Worm (Caenorhabditis elegans) whole organism, midembryonic: ENCODE results near the gene F21D9.4.

Source experiments
- T22C8.4 ChIP-seq: fragments of 200-800 bp; sonication (Bioruptor generic); IDR thresholded peaks from 2 replicates; pipeline ENCODE4 v1.3.6; 2022; ENCODE audit warnings: missing genetic modification characterization, missing compliant biosample characterization
- cog-1 ChIP-seq: sonication (generic microtip); optimal IDR thresholded peaks from 2 replicates; lab custom pipeline; 2016; ENCODE audit warnings: missing genetic modification characterization, missing compliant biosample characterization
- flt-1 ChIP-seq: fragments of 200-800 bp; sonication (Bioruptor generic); IDR thresholded peaks from 2 replicates; pipeline ENCODE4 v1.3.6; 2022; ENCODE audit warnings: missing genetic modification characterization, missing compliant biosample characterization
- klf-2 ChIP-seq: fragments of 200-800 bp; sonication (Bioruptor generic); conservative IDR thresholded peaks from 2 replicates; pipeline ENCODE4 v1.3.6; 2022; ENCODE audit warnings: missing genetic modification reagents, missing genetic modification characterization, missing compliant biosample characterization
- med-1 ChIP-seq: sonication (generic microtip); optimal IDR thresholded peaks from 2 replicates; lab custom pipeline; 2017; ENCODE audit warnings: missing genetic modification characterization, mild to moderate bottlenecking, missing compliant biosample characterization, antibody characterized with exemption, missing genetic modification reagents; ENCODE audit not compliant: insufficient read depth
- ref-1 ChIP-seq: fragments of 200-800 bp; sonication (Bioruptor generic); conservative IDR thresholded peaks from 2 replicates; pipeline ENCODE4 v1.3.6; 2022; ENCODE audit warnings: missing genetic modification reagents, missing genetic modification characterization, missing compliant biosample characterization
- tab-1 ChIP-seq: fragments of 200-800 bp; sonication (Bioruptor generic); IDR thresholded peaks from 2 replicates; pipeline ENCODE4 v1.3.6; 2022; ENCODE audit warnings: missing genetic modification characterization, missing compliant biosample characterization
- ztf-23 ChIP-seq: fragments of 200-800 bp; sonication (Bioruptor generic); IDR thresholded peaks from 2 replicates; pipeline ENCODE4 v1.3.6; 2022; ENCODE audit warnings: missing genetic modification reagents, missing genetic modification characterization, missing compliant biosample characterization
- ztf-29 ChIP-seq: fragments of 200-800 bp; sonication (Bioruptor generic); IDR thresholded peaks from 2 replicates; pipeline ENCODE4 v1.3.6; 2022; ENCODE audit warnings: missing genetic modification reagents, missing genetic modification characterization, missing compliant biosample characterization

F21D9.4 gene

DNA sequence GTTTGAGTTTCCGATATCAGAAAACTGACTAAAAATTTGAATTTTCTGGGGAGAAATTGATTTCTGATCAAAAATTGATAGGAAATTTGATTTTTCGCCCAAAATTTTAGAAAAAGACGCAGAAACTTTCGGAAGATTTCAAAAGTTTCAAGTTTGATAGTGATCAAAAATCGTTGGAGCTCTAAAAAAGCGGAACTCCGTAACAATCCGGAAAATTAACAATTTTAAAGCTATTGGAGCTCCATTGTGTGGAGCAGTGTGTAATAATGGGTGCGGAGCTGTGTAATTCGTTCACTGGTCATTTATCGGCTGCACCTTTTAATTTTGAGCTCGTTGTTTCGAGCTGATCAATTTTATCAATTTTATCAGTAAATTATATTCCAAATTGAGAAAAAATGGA is at the start of gene F21D9.4:
Gene F21D9.4, plus strand, starts transcription at position 301 of the 400 bp plus-strand sequence.
- TF ChIP-seq med-1 (GFP tag; lab: Kevin White, UChicago) = no peak

ce11 chrV:19205450-19205849 is 48.2 kb upstream of the F21D9.4 start:
- TF ChIP-seq tab-1 (GFP tag; lab: Robert Waterston, UW) (no peak), med-1 (GFP tag; lab: Kevin White, UChicago) (no peak), ref-1 (GFP tag; lab: Robert Waterston, UW) (no peak), klf-2 (GFP tag; lab: Robert Waterston, UW) (no peak), flt-1 (no peak), ztf-29 (GFP tag; lab: Robert Waterston, UW) (no peak), T22C8.4 (GFP tag; lab: Robert Waterston, UW) (no peak), ztf-23 (no peak), cog-1 (tag; lab: Kevin White, UChicago) (no peak)

ce11 chrV:19206911-19207310 is 46.7 kb upstream of the F21D9.4 start:
- no peak for TF ChIP-seq tab-1 (GFP tag; lab: Robert Waterston, UW)
- TF ChIP-seq ztf-23 = no peak
- TF ChIP-seq T22C8.4 (GFP tag; lab: Robert Waterston, UW) = no peak
- no peak for TF ChIP-seq ztf-29 (GFP tag; lab: Robert Waterston, UW)
- no peak for TF ChIP-seq ref-1 (GFP tag; lab: Robert Waterston, UW)
- TF ChIP-seq flt-1 = no peak

ce11 chrV:19211795-19212194 is 41.8 kb upstream of the F21D9.4 start, which contains the start of gene nhr-79:
Gene nhr-79 (minus strand): TSS chrV:19211895.
- TF ChIP-seq flt-1 (no peak), med-1 (GFP tag; lab: Kevin White, UChicago) (no peak), cog-1 (tag; lab: Kevin White, UChicago) (no peak), klf-2 (GFP tag; lab: Robert Waterston, UW) (no peak), ztf-23 (no peak), ztf-29 (GFP tag; lab: Robert Waterston, UW) (no peak), tab-1 (GFP tag; lab: Robert Waterston, UW) (no peak), T22C8.4 (GFP tag; lab: Robert Waterston, UW) (no peak)

- TF ChIP-seq tab-1 (GFP tag; lab: Robert Waterston, UW) (no peak), cog-1 (tag; lab: Kevin White, UChicago) (no peak), T22C8.4 (GFP tag; lab: Robert Waterston, UW) (no peak), klf-2 (GFP tag; lab: Robert Waterston, UW) (no peak), med-1 (GFP tag; lab: Kevin White, UChicago) (no peak), flt-1 (no peak), ztf-29 (GFP tag; lab: Robert Waterston, UW) (no peak), ztf-23 (no peak), ref-1 (GFP tag; lab: Robert Waterston, UW) (no peak)
These were observed 41.3 kb upstream of the F21D9.4 start for ce11 chrV:19212354-19212753.

DNA sequence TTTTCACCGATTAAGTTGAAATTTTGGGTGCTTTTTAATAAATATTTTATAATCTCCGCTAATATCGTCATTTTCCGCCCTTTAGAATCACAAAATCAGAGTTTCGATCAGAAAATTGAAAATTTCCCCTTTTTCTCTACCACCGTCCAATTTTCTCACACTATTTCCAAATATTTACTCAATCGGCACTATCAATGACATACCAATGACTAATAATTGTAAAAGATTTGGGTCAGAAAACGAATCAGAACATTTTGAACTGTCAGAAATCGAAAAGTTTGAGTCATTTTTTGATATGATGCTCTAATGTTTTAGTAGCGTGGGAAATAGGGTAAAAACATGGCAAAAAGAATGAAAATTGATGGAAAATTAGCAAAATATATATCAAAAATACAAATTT is 36.5 kb upstream of the F21D9.4 start, which contains the start of gene srr-2:
Gene srr-2, minus strand, starts transcription at position 73 of the 400 bp plus-strand sequence.
- TF ChIP-seq ztf-29 (GFP tag; lab: Robert Waterston, UW) (no peak), ref-1 (GFP tag; lab: Robert Waterston, UW) (no peak), tab-1 (GFP tag; lab: Robert Waterston, UW) (no peak), med-1 (GFP tag; lab: Kevin White, UChicago) (no peak), klf-2 (GFP tag; lab: Robert Waterston, UW) (no peak), cog-1 (tag; lab: Kevin White, UChicago) (no peak), ztf-23 (no peak)

- TF ChIP-seq ztf-23 = no peak
- no peak for TF ChIP-seq ref-1 (GFP tag; lab: Robert Waterston, UW)
- no peak for TF ChIP-seq tab-1 (GFP tag; lab: Robert Waterston, UW)
- TF ChIP-seq ztf-29 (GFP tag; lab: Robert Waterston, UW) = no peak
- TF ChIP-seq flt-1 = no peak
- no peak for TF ChIP-seq cog-1 (tag; lab: Kevin White, UChicago)
- no peak for TF ChIP-seq klf-2 (GFP tag; lab: Robert Waterston, UW)
- no peak for TF ChIP-seq med-1 (GFP tag; lab: Kevin White, UChicago)
- TF ChIP-seq T22C8.4 (GFP tag; lab: Robert Waterston, UW) = no peak
These were observed 35.9 kb upstream of the F21D9.4 start, which contains the start of gene oac-49 for ce11 chrV:19217675-19218074. Gene oac-49 (plus strand): TSS chrV:19217975.

- no peak for TF ChIP-seq ztf-29 (GFP tag; lab: Robert Waterston, UW)
- TF ChIP-seq med-1 (GFP tag; lab: Kevin White, UChicago) = no peak
- TF ChIP-seq flt-1 = no peak
- no peak for TF ChIP-seq ztf-23
- no peak for TF ChIP-seq tab-1 (GFP tag; lab: Robert Waterston, UW)
- TF ChIP-seq cog-1 (tag; lab: Kevin White, UChicago) = no peak
- TF ChIP-seq klf-2 (GFP tag; lab: Robert Waterston, UW) = no peak
- TF ChIP-seq ref-1 (GFP tag; lab: Robert Waterston, UW) = no peak
- TF ChIP-seq T22C8.4 (GFP tag; lab: Robert Waterston, UW) = no peak
These were observed 23.2 kb upstream of the F21D9.4 start, which contains the start of gene sqst-3 for ce11 chrV:19230413-19230812. Gene sqst-3 (plus strand): TSS chrV:19230782.

ce11 chrV:19231167-19231566 is 22.5 kb upstream of the F21D9.4 start:
- TF ChIP-seq ztf-23 (0 out of 2 replicates have a peak, but pooled peaks have one; percentile 13), T22C8.4 (GFP tag; lab: Robert Waterston, UW) (no peak), tab-1 (GFP tag; lab: Robert Waterston, UW) (peak; percentile 58; the same call in 1 of the 2 replicates)

DNA sequence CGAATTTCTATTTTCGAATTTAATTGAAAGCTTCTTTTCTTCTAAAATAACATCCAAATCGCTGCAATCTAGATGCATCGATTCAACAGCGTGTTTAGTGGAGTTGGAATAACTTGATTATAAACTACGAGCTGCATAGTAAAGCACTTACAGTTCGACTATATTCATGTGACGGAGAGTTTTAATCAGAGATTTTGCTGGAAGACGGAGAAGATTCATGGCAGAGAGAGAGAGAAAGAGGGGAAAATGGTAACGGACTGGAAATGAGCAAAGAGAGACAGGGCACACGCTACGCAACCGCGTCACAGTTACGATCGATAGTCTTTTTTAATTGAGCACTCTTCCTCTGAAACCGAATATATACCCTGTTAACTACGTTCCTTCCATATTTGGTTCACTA is 20.2 kb upstream of the F21D9.4 start, which contains the start of gene fbxb-116:
Gene fbxb-116, plus strand, starts transcription at position 301 of the 400 bp plus-strand sequence.
- TF ChIP-seq ref-1 (GFP tag; lab: Robert Waterston, UW) = no peak
- TF ChIP-seq flt-1 = no peak
- no peak for TF ChIP-seq ztf-23
- no peak for TF ChIP-seq T22C8.4 (GFP tag; lab: Robert Waterston, UW)
- no peak for TF ChIP-seq ztf-29 (GFP tag; lab: Robert Waterston, UW)
